Worm (Caenorhabditis elegans) whole organism, L2 larva: ENCODE results near the gene F33G12.6.

Source experiments
- ama-1 ChIP-seq: fragments of 150-350 bp; optimal IDR thresholded peaks from 2 replicates; lab custom pipeline; 2018; ENCODE audit warnings: inconsistent platforms
- elt-1 ChIP-seq: fragments of 150-350 bp; optimal IDR thresholded peaks from 2 replicates; lab custom pipeline; 2014; ENCODE audit warnings: missing biosample characterization, missing genetic modification characterization
- elt-3 ChIP-seq: sonication (generic microtip); optimal IDR thresholded peaks from 2 replicates; lab custom pipeline; 2017; ENCODE audit warnings: missing biosample characterization, missing genetic modification characterization
- fos-1 ChIP-seq: fragments of 150-350 bp; optimal IDR thresholded peaks from 2 replicates; lab custom pipeline; 2014; ENCODE audit warnings: missing biosample characterization, missing genetic modification characterization
- lin-11 ChIP-seq: fragments of 150-350 bp; sonication (generic microtip); optimal IDR thresholded peaks from 2 replicates; lab custom pipeline; 2014; ENCODE audit warnings: missing biosample characterization, missing genetic modification characterization, inconsistent platforms, mixed read lengths
- lin-13 ChIP-seq: fragments of 150-350 bp; optimal IDR thresholded peaks from 2 replicates; lab custom pipeline; 2014; ENCODE audit warnings: missing biosample characterization, missing genetic modification reagents, missing genetic modification characterization
- lsy-2 ChIP-seq, 2 experiments: fragments of 150-350 bp in 1 of 2; sonication (generic microtip) in 1 of 2; optimal IDR thresholded peaks; 2 replicates each; lab custom pipeline; 2014 to 2017; ENCODE audit warnings: missing biosample characterization in 2 of 2, missing genetic modification characterization in 2 of 2
- mab-5 ChIP-seq: fragments of 150-350 bp; optimal IDR thresholded peaks from 2 replicates; lab custom pipeline; 2014; ENCODE audit warnings: missing biosample characterization, missing genetic modification characterization
- mdl-1 ChIP-seq, 2 experiments: fragments of 150-350 bp in 1 of 2; sonication (generic microtip) in 1 of 2; optimal IDR thresholded peaks; 2 replicates each; lab custom pipeline; 2017; ENCODE audit warnings: missing biosample characterization in 2 of 2, missing genetic modification characterization in 2 of 2
- nhr-237 ChIP-seq: fragments of 150-350 bp; optimal IDR thresholded peaks from 2 replicates; lab custom pipeline; 2014; ENCODE audit warnings: missing biosample characterization, missing genetic modification characterization
- unc-62 ChIP-seq: fragments of 150-350 bp; optimal IDR thresholded peaks from 2 replicates; lab custom pipeline; 2014; ENCODE audit warnings: missing biosample characterization, missing genetic modification reagents, missing genetic modification characterization
- zag-1 ChIP-seq: fragments of 150-350 bp; optimal IDR thresholded peaks from 2 replicates; lab custom pipeline; 2014; ENCODE audit warnings: missing biosample characterization, missing genetic modification characterization
- ztf-11 ChIP-seq: sonication (generic microtip); optimal IDR thresholded peaks from 2 replicates; lab custom pipeline; 2017; ENCODE audit warnings: missing biosample characterization, missing genetic modification characterization

- TF ChIP-seq elt-3 = no peak
- TF ChIP-seq lsy-2 (tag; optimal IDR thresholded peaks at IDR 0.05; lab: Kevin White, UChicago) = no peak
- no peak for TF ChIP-seq mab-5 (tag; lab: Kevin White, UChicago)
- no peak for TF ChIP-seq unc-62 (GFP tag; lab: Kevin White, UChicago)
- TF ChIP-seq elt-1 (tag; lab: Kevin White, UChicago) = no peak
- no peak for TF ChIP-seq nhr-237 (tag; lab: Kevin White, UChicago)
- TF ChIP-seq fos-1 = no peak
- TF ChIP-seq ztf-11 (tag; lab: Kevin White, UChicago) = no peak
- no peak for TF ChIP-seq zag-1 (tag; lab: Kevin White, UChicago)
- no peak for TF ChIP-seq lin-11 (tag; lab: Kevin White, UChicago)
- TF ChIP-seq ama-1 (lab: Kevin White, UChicago) = no peak
- TF ChIP-seq mdl-1 (tag; optimal IDR thresholded peaks at IDR 0.05; lab: Kevin White, UChicago) = no peak
- TF ChIP-seq lin-13 (GFP tag; lab: Kevin White, UChicago) = no peak
Observed at ce11 chrII:5011978-5012377, 37.7 kb upstream of the F33G12.6 start, which contains the start of gene F59A6.12.
